Fruit fly (Drosophila melanogaster) whole organism, wandering third instar larva: ENCODE results near the gene Rnb.

Experiments used
- CG9705 ChIP-seq: fragments of 200-800 bp; sonication (Bioruptor generic); optimal IDR thresholded peaks from 2 replicates; lab custom pipeline; 2018; ENCODE audit warnings: missing biosample characterization, mild to moderate bottlenecking, missing genetic modification characterization
- Dfd ChIP-seq: fragments of >200 bp; optimal IDR thresholded peaks from 2 replicates; lab custom pipeline; 2017; ENCODE audit warnings: missing biosample characterization, missing genetic modification characterization
- GATAd ChIP-seq: sonication (Bioruptor generic); optimal IDR thresholded peaks from 2 replicates; lab custom pipeline; 2016; ENCODE audit warnings: missing biosample characterization, missing genetic modification characterization
- OdsH ChIP-seq: fragments of 200-800 bp; sonication (Bioruptor generic); optimal IDR thresholded peaks from 2 replicates; lab custom pipeline; 2016; ENCODE audit warnings: missing biosample characterization, mild to moderate bottlenecking, missing genetic modification characterization
- Sp1 ChIP-seq: fragments of 200-800 bp; sonication (Bioruptor generic); optimal IDR thresholded peaks from 3 replicates; lab custom pipeline; 2019; ENCODE audit warnings: missing biosample characterization, mild to moderate bottlenecking, missing genetic modification characterization, moderate library complexity
- brk ChIP-seq: fragments of 200-800 bp; sonication (Bioruptor generic); optimal IDR thresholded peaks from 2 replicates; lab custom pipeline; 2016; ENCODE audit warnings: missing biosample characterization, mild to moderate bottlenecking, missing genetic modification characterization
- tai ChIP-seq: sonication (Bioruptor generic); optimal IDR thresholded peaks from 2 replicates; lab custom pipeline; 2016; ENCODE audit warnings: missing biosample characterization, missing genetic modification characterization

- TF ChIP-seq brk (GFP tag; lab: Kevin White, UChicago) (no peak), tai (GFP tag; lab: Kevin White, UChicago) (no peak), GATAd (no peak), CG9705 (GFP tag; lab: Kevin White, UChicago) (no peak), OdsH (no peak), Sp1 (no peak), Dfd (GFP tag; lab: Kevin White, UChicago) (no peak)
Observed at dm6 chr3R:29838751-29839150, 39.6 kb upstream of the Rnb start.
